Fruit fly (Drosophila melanogaster) whole organism, embryonic: Measurements from ENCODE around the gene Rbfox1.

ENCODE experiments used
- Abd-B ChIP-seq: fragments of 200-800 bp; sonication (Bioruptor generic); optimal IDR thresholded peaks from 2 replicates; lab custom pipeline; 2018; ENCODE audit warnings: missing biosample characterization, mild to moderate bottlenecking, missing genetic modification characterization, moderate library complexity
- Adf1 ChIP-seq: fragments of 200-800 bp; sonication (Bioruptor generic); IDR thresholded peaks from 2 replicates; pipeline ENCODE4 v1.3.6; 2022; ENCODE audit warnings: missing biosample characterization, missing genetic modification characterization
- Blimp-1 ChIP-seq: fragments of 200-800 bp; sonication (Bioruptor generic); optimal IDR thresholded peaks from 3 replicates; lab custom pipeline; 2018; ENCODE audit warnings: missing biosample characterization, missing genetic modification characterization, mild to moderate bottlenecking, moderate library complexity, missing genetic modification reagents
- Bteb2 ChIP-seq: fragments of 200-800 bp; sonication (Bioruptor generic); optimal IDR thresholded peaks from 2 replicates; lab custom pipeline; 2016; ENCODE audit warnings: missing biosample characterization, missing genetic modification characterization
- CG10209 ChIP-seq: fragments of 200-800 bp; sonication (Bioruptor generic); optimal IDR thresholded peaks from 3 replicates; lab custom pipeline; 2017; ENCODE audit warnings: missing biosample characterization, mild to moderate bottlenecking, missing genetic modification characterization, missing genetic modification reagents
- CG11085 ChIP-seq: fragments of 200-800 bp; sonication (Bioruptor generic); IDR thresholded peaks from 2 replicates; pipeline ENCODE4 v1.3.6; 2022; ENCODE audit warnings: missing biosample characterization, missing genetic modification characterization
- CG12071 ChIP-seq: fragments of 200-800 bp; sonication (Bioruptor generic); optimal IDR thresholded peaks from 3 replicates; lab custom pipeline; 2018; ENCODE audit warnings: missing biosample characterization, mild to moderate bottlenecking, missing genetic modification characterization
- CG13775 ChIP-seq: fragments of 200-800 bp; sonication (Bioruptor generic); optimal IDR thresholded peaks from 3 replicates; lab custom pipeline; 2017; ENCODE audit warnings: missing biosample characterization, mild to moderate bottlenecking, missing genetic modification characterization
- CG15269 ChIP-seq: fragments of 200-800 bp; sonication (Bioruptor generic); optimal IDR thresholded peaks from 2 replicates; lab custom pipeline; 2018; ENCODE audit warnings: missing biosample characterization, mild to moderate bottlenecking, missing genetic modification characterization, moderate library complexity
- CG16813 ChIP-seq: fragments of 200-800 bp; sonication (Bioruptor generic); IDR thresholded peaks from 3 replicates; pipeline ENCODE4 v1.3.6; 2022; ENCODE audit warnings: missing biosample characterization, missing genetic modification characterization; ENCODE audit not compliant: partially characterized antibody
- CG17359 ChIP-seq: fragments of 200-800 bp; sonication (Bioruptor generic); optimal IDR thresholded peaks from 3 replicates; lab custom pipeline; 2018; ENCODE audit warnings: missing biosample characterization, mild to moderate bottlenecking, missing genetic modification characterization, moderate library complexity
- CG33557 ChIP-seq: fragments of 200-800 bp; sonication (Bioruptor generic); optimal IDR thresholded peaks from 2 replicates; lab custom pipeline; 2019; ENCODE audit warnings: missing biosample characterization, mild to moderate bottlenecking, missing genetic modification characterization, moderate library complexity
- CG3838 ChIP-seq: fragments of 200-800 bp; sonication (Bioruptor generic); optimal IDR thresholded peaks from 3 replicates; lab custom pipeline; 2016; ENCODE audit warnings: missing biosample characterization, missing genetic modification characterization
- CG7271 ChIP-seq: fragments of 200-800 bp; sonication (Bioruptor generic); optimal IDR thresholded peaks from 2 replicates; lab custom pipeline; 2018; ENCODE audit warnings: missing biosample characterization, mild to moderate bottlenecking, missing genetic modification characterization, moderate library complexity
- CG7963 ChIP-seq: fragments of 200-800 bp; sonication (Bioruptor generic); IDR thresholded peaks from 3 replicates; pipeline ENCODE4 v1.3.6; 2022; ENCODE audit warnings: missing biosample characterization, missing genetic modification characterization; ENCODE audit not compliant: partially characterized antibody
- CG8388 ChIP-seq: fragments of 200-800 bp; sonication (Bioruptor generic); optimal IDR thresholded peaks from 2 replicates; lab custom pipeline; 2019; ENCODE audit warnings: missing biosample characterization, mild to moderate bottlenecking, missing genetic modification characterization, moderate library complexity
- CG8924 ChIP-seq: fragments of 200-800 bp; optimal IDR thresholded peaks from 3 replicates; lab custom pipeline; 2019; ENCODE audit warnings: missing biosample characterization, mild to moderate bottlenecking, missing genetic modification characterization, moderate library complexity
- Chrac-16 ChIP-seq: fragments of 200-800 bp; sonication (Bioruptor generic); optimal IDR thresholded peaks from 3 replicates; lab custom pipeline; 2016; ENCODE audit warnings: missing biosample characterization, missing genetic modification characterization
- CoRest ChIP-seq: fragments of 200-800 bp; sonication (Bioruptor generic); optimal IDR thresholded peaks from 3 replicates; lab custom pipeline; 2018; ENCODE audit warnings: missing biosample characterization, mild to moderate bottlenecking, missing genetic modification characterization, moderate library complexity
- Fer2 ChIP-seq: fragments of 200-800 bp; sonication (Bioruptor generic); optimal IDR thresholded peaks from 2 replicates; lab custom pipeline; 2018; ENCODE audit warnings: missing biosample characterization, mild to moderate bottlenecking, missing genetic modification characterization, moderate library complexity
- GATAe ChIP-seq: fragments of 200-800 bp; sonication (Bioruptor generic); conservative IDR thresholded peaks from 2 replicates; pipeline ENCODE4 v1.3.6; 2022; ENCODE audit warnings: missing biosample characterization, missing genetic modification characterization
- HHEX ChIP-seq: fragments of 200-800 bp; sonication (Bioruptor generic); optimal IDR thresholded peaks from 3 replicates; lab custom pipeline; 2017; ENCODE audit warnings: missing biosample characterization, mild to moderate bottlenecking, missing genetic modification characterization, missing genetic modification reagents
- HLH3B ChIP-seq: fragments of 200-800 bp; sonication (Bioruptor generic); IDR thresholded peaks from 2 replicates; pipeline ENCODE4 v1.3.6; 2022; ENCODE audit warnings: missing biosample characterization, missing genetic modification characterization
- HLHmδ ChIP-seq: fragments of 200-800 bp; sonication (Bioruptor generic); optimal IDR thresholded peaks from 2 replicates; lab custom pipeline; 2018; ENCODE audit warnings: missing biosample characterization, mild to moderate bottlenecking, missing genetic modification characterization, moderate library complexity
- Hr78 ChIP-seq, 2 experiments: fragments of 200-800 bp in 1 of 2; fragments of >200 bp in 1 of 2; sonication (Bioruptor generic) in 1 of 2; optimal IDR thresholded peaks; 2 replicates each; lab custom pipeline; 2017 to 2019; ENCODE audit warnings: missing biosample characterization in 2 of 2, missing genetic modification characterization in 2 of 2, mild to moderate bottlenecking in 1 of 2, moderate library complexity in 1 of 2
- NC2β ChIP-seq: fragments of 200-800 bp; sonication (Bioruptor generic); optimal IDR thresholded peaks from 2 replicates; lab custom pipeline; 2016; ENCODE audit warnings: missing biosample characterization, missing genetic modification characterization
- Neu2 ChIP-seq: fragments of 200-800 bp; sonication (Bioruptor generic); optimal IDR thresholded peaks from 3 replicates; lab custom pipeline; 2016; ENCODE audit warnings: missing biosample characterization, missing genetic modification characterization, borderline replicate concordance
- Tbp ChIP-seq: fragments of >200 bp; optimal IDR thresholded peaks from 2 replicates; lab custom pipeline; 2018; ENCODE audit warnings: missing biosample characterization, missing genetic modification characterization
- Xrp1 ChIP-seq: fragments of 200-800 bp; sonication (Bioruptor generic); IDR thresholded peaks from 2 replicates; pipeline ENCODE4 v1.3.6; 2022; ENCODE audit warnings: missing biosample characterization, missing genetic modification characterization
- caup ChIP-seq: fragments of 200-800 bp; sonication (Bioruptor generic); optimal IDR thresholded peaks from 3 replicates; lab custom pipeline; 2017; ENCODE audit warnings: missing biosample characterization, mild to moderate bottlenecking, missing genetic modification characterization, moderate library complexity; ENCODE audit not compliant: severe bottlenecking
- cg ChIP-seq: fragments of 200-800 bp; sonication (Bioruptor generic); optimal IDR thresholded peaks from 3 replicates; lab custom pipeline; 2019; ENCODE audit warnings: missing biosample characterization, mild to moderate bottlenecking, missing genetic modification characterization, moderate library complexity
- da ChIP-seq: fragments of 200-800 bp; sonication (Bioruptor generic); optimal IDR thresholded peaks from 2 replicates; lab custom pipeline; 2016; ENCODE audit warnings: missing biosample characterization, missing genetic modification characterization
- danr ChIP-seq: fragments of 200-800 bp; sonication (Bioruptor generic); IDR thresholded peaks from 2 replicates; pipeline ENCODE4 v1.3.6; 2022; ENCODE audit warnings: missing biosample characterization, missing genetic modification characterization
- dpn ChIP-seq, 2 experiments: fragments of 200-800 bp; sonication (Bioruptor generic); optimal IDR thresholded peaks; 3 replicates each; lab custom pipeline; 2016; ENCODE audit warnings: missing biosample characterization in 2 of 2, missing genetic modification characterization in 2 of 2
- emc ChIP-seq: fragments of 200-800 bp; sonication (Bioruptor generic); optimal IDR thresholded peaks from 2 replicates; lab custom pipeline; 2016; ENCODE audit warnings: missing biosample characterization, missing genetic modification characterization
- grau ChIP-seq: fragments of 200-800 bp; optimal IDR thresholded peaks from 3 replicates; lab custom pipeline; 2019; ENCODE audit warnings: missing biosample characterization, mild to moderate bottlenecking, missing genetic modification characterization, moderate library complexity
- gsb-n ChIP-seq: fragments of 200-800 bp; sonication (Bioruptor generic); optimal IDR thresholded peaks from 3 replicates; lab custom pipeline; 2018; ENCODE audit warnings: missing biosample characterization, mild to moderate bottlenecking, missing genetic modification characterization
- ham ChIP-seq: fragments of 200-800 bp; sonication (Bioruptor generic); IDR thresholded peaks from 2 replicates; pipeline ENCODE4 v1.3.6; 2022; ENCODE audit warnings: missing biosample characterization, missing genetic modification characterization
- maf-S ChIP-seq: fragments of 200-800 bp; sonication (Bioruptor generic); optimal IDR thresholded peaks from 2 replicates; lab custom pipeline; 2016; ENCODE audit warnings: missing biosample characterization, missing genetic modification characterization
- pho ChIP-seq: fragments of 200-800 bp; sonication (Bioruptor generic); optimal IDR thresholded peaks from 2 replicates; lab custom pipeline; 2016; ENCODE audit warnings: missing biosample characterization, missing genetic modification characterization
- psq ChIP-seq: fragments of 200-800 bp; sonication (Bioruptor generic); optimal IDR thresholded peaks from 2 replicates; lab custom pipeline; 2017; ENCODE audit warnings: missing biosample characterization, missing genetic modification characterization
- row ChIP-seq: fragments of 200-800 bp; sonication (Bioruptor generic); IDR thresholded peaks from 3 replicates; pipeline ENCODE4 v1.3.6; 2022; ENCODE audit warnings: missing biosample characterization, missing genetic modification characterization
- run ChIP-seq: fragments of 200-800 bp; sonication (Bioruptor generic); optimal IDR thresholded peaks from 3 replicates; lab custom pipeline; 2018; ENCODE audit warnings: missing biosample characterization, mild to moderate bottlenecking, missing genetic modification characterization
- schlank ChIP-seq: fragments of 200-800 bp; sonication (Bioruptor generic); optimal IDR thresholded peaks from 2 replicates; lab custom pipeline; 2018; ENCODE audit warnings: missing biosample characterization, mild to moderate bottlenecking, missing genetic modification characterization
- seq ChIP-seq: fragments of 200-800 bp; sonication (Bioruptor generic); IDR thresholded peaks from 2 replicates; pipeline ENCODE4 v1.3.6; 2022; ENCODE audit warnings: missing biosample characterization, missing genetic modification characterization
- sim ChIP-seq: fragments of 200-800 bp; sonication (Bioruptor generic); IDR thresholded peaks from 2 replicates; pipeline ENCODE4 v1.3.6; 2022; ENCODE audit warnings: missing biosample characterization, missing genetic modification characterization
- slou ChIP-seq: fragments of 200-800 bp; sonication (Bioruptor generic); optimal IDR thresholded peaks from 3 replicates; lab custom pipeline; 2016; ENCODE audit warnings: missing biosample characterization, missing genetic modification characterization
- stc ChIP-seq: fragments of 200-800 bp; sonication (Bioruptor generic); IDR thresholded peaks from 2 replicates; pipeline ENCODE4 v1.3.6; 2022; ENCODE audit warnings: missing biosample characterization, missing genetic modification characterization
- sug ChIP-seq: fragments of 200-800 bp; optimal IDR thresholded peaks from 2 replicates; lab custom pipeline; 2019; ENCODE audit warnings: missing biosample characterization, mild to moderate bottlenecking, missing genetic modification characterization, moderate library complexity
- unpg ChIP-seq: fragments of 200-800 bp; sonication (Bioruptor generic); optimal IDR thresholded peaks from 3 replicates; lab custom pipeline; 2018; ENCODE audit warnings: missing biosample characterization, mild to moderate bottlenecking, missing genetic modification characterization, moderate library complexity
- yki ChIP-seq: fragments of >200 bp; optimal IDR thresholded peaks from 3 replicates; lab custom pipeline; 2018

The Rbfox1 gene

dm6 chr3L:10637819-10638218 is 156.6 kb downstream of the Rbfox1 start, which contains the start of gene Cnep1r2 (continued):
- peak; percentile 96 for TF ChIP-seq Chrac-16 (GFP tag; lab: Kevin White, UChicago)
- peak; percentile 93 for TF ChIP-seq HHEX (GFP tag; lab: Kevin White, UChicago)
- TF ChIP-seq danr, result peak; percentile 84
- TF ChIP-seq Fer2 (tag; lab: Kevin White, UChicago), result peak; percentile 97
- no peak for TF ChIP-seq Neu2 (GFP tag; lab: Kevin White, UChicago)
- peak; percentile 96 for TF ChIP-seq CG17359
- TF ChIP-seq schlank (tag; lab: Kevin White, UChicago), result peak; percentile 83
- peak; percentile 49 for TF ChIP-seq maf-S (GFP tag; lab: Kevin White, UChicago)
- TF ChIP-seq yki (lab: Kevin White, UChicago), result no peak
- no peak for TF ChIP-seq HLHmδ (GFP tag; lab: Kevin White, UChicago)
- TF ChIP-seq emc (GFP tag; lab: Kevin White, UChicago), result no peak
- peak; percentile 97 for TF ChIP-seq CG8924 (tag; lab: Kevin White, UChicago)
- peak; percentile 94 for TF ChIP-seq CG11085 (GFP tag; lab: Robert Waterston, UW)
- TF ChIP-seq seq (GFP tag; lab: Robert Waterston, UW), result peak; percentile 90
- peak; percentile 74 to 96 for TF ChIP-seq dpn (GFP tag; optimal IDR thresholded peaks at IDR 0.05; lab: Kevin White, UChicago)
- TF ChIP-seq NC2β (GFP tag; lab: Kevin White, UChicago), result peak; percentile 35
- peak; percentile 97 for TF ChIP-seq unpg
- TF ChIP-seq HLH3B, result peak; percentile 95
- TF ChIP-seq slou (GFP tag; lab: Kevin White, UChicago), result peak; percentile 89
- TF ChIP-seq CG10209 (GFP tag; lab: Kevin White, UChicago), result peak; percentile 97
- TF ChIP-seq pho (GFP tag; lab: Kevin White, UChicago), result peak; percentile 58
- no peak for TF ChIP-seq cg (GFP tag; lab: Kevin White, UChicago)
- TF ChIP-seq Hr78 (GFP tag; optimal IDR thresholded peaks at IDR 0.05; lab: Kevin White, UChicago), result no peak
- peak; percentile 96 for TF ChIP-seq CG8388 (GFP tag; lab: Kevin White, UChicago)
- peak; percentile 98 for TF ChIP-seq Xrp1
- no peak for TF ChIP-seq CG7963
- TF ChIP-seq GATAe (GFP tag; lab: Robert Waterston, UW), result peak; percentile 86
- peak; percentile 88 for TF ChIP-seq sim (GFP tag; lab: Robert Waterston, UW)
- TF ChIP-seq Blimp-1, result peak; percentile 94
- TF ChIP-seq CoRest (tag; lab: Kevin White, UChicago), result peak; percentile 99
- no peak for TF ChIP-seq da (GFP tag; lab: Kevin White, UChicago)
- TF ChIP-seq CG16813 (GFP tag; lab: Robert Waterston, UW), result no peak
- TF ChIP-seq CG33557, result peak; percentile 98
- peak; percentile 93 for TF ChIP-seq run (tag; lab: Kevin White, UChicago)
- peak; percentile 96 for TF ChIP-seq caup
- peak; percentile 95 for TF ChIP-seq stc (GFP tag; lab: Robert Waterston, UW)
- TF ChIP-seq sug (tag; lab: Kevin White, UChicago), result peak; percentile 97
- peak; percentile 97 for TF ChIP-seq grau
- TF ChIP-seq Bteb2 (GFP tag; lab: Kevin White, UChicago), result peak; percentile 40
- peak; percentile 70 for TF ChIP-seq Adf1 (GFP tag; lab: Robert Waterston, UW)
- peak; percentile 97 for TF ChIP-seq CG13775 (GFP tag; lab: Kevin White, UChicago)
- TF ChIP-seq CG12071 (GFP tag; lab: Kevin White, UChicago), result peak; percentile 57
- no peak for TF ChIP-seq Tbp
- TF ChIP-seq Abd-B (GFP tag; lab: Kevin White, UChicago), result peak; percentile 98
- peak; percentile 83 for TF ChIP-seq psq (GFP tag; lab: Kevin White, UChicago)
- TF ChIP-seq CG15269 (tag; lab: Kevin White, UChicago), result peak; percentile 97
- peak; percentile 99 for TF ChIP-seq row (GFP tag; lab: Robert Waterston, UW)
- peak; percentile 75; the same call in 1 of the 2 replicates for TF ChIP-seq ham (GFP tag; lab: Robert Waterston, UW)
- TF ChIP-seq CG7271 (tag; lab: Kevin White, UChicago), result peak; percentile 94
- peak; percentile 98 for TF ChIP-seq gsb-n
- TF ChIP-seq CG3838 (GFP tag; lab: Kevin White, UChicago), result peak; percentile 79
